Worm (Caenorhabditis elegans) whole organism, L2 larva: ENCODE data around the gene F44B9.10.
A peak's percentile ranks its signal among the peaks of the same experiment; 100 is the strongest.

Experiments used
- F13H6.1 ChIP-seq: sonication (generic microtip); optimal IDR thresholded peaks from 2 replicates; lab custom pipeline; 2016; ENCODE audit warnings: missing genetic modification characterization, missing compliant biosample characterization
- R02D3.7 ChIP-seq: fragments of 150-350 bp; optimal IDR thresholded peaks from 2 replicates; lab custom pipeline; 2014; ENCODE audit warnings: missing biosample characterization, missing genetic modification characterization
- ZK546.5 ChIP-seq: sonication (generic microtip); optimal IDR thresholded peaks from 2 replicates; lab custom pipeline; 2017; ENCODE audit warnings: missing biosample characterization, missing genetic modification characterization
- alr-1 ChIP-seq: fragments of 150-350 bp; optimal IDR thresholded peaks from 2 replicates; lab custom pipeline; 2014; ENCODE audit warnings: missing biosample characterization, missing genetic modification characterization
- aly-2 ChIP-seq: fragments of 150-350 bp; optimal IDR thresholded peaks from 2 replicates; lab custom pipeline; 2014; ENCODE audit warnings: missing biosample characterization, missing genetic modification characterization
- ama-1 ChIP-seq: fragments of 150-350 bp; optimal IDR thresholded peaks from 2 replicates; lab custom pipeline; 2018; ENCODE audit warnings: inconsistent platforms
- ceh-82 ChIP-seq: fragments of 150-350 bp; optimal IDR thresholded peaks from 2 replicates; lab custom pipeline; 2014; ENCODE audit warnings: missing biosample characterization, missing genetic modification characterization
- crh-2 ChIP-seq: sonication (generic microtip); optimal IDR thresholded peaks from 2 replicates; lab custom pipeline; 2017; ENCODE audit warnings: missing biosample characterization, missing genetic modification characterization
- dmd-4 ChIP-seq: sonication (generic microtip); optimal IDR thresholded peaks from 2 replicates; lab custom pipeline; 2017; ENCODE audit warnings: missing biosample characterization, missing genetic modification characterization
- elt-3 ChIP-seq: sonication (generic microtip); optimal IDR thresholded peaks from 2 replicates; lab custom pipeline; 2017; ENCODE audit warnings: missing biosample characterization, missing genetic modification characterization
- fos-1 ChIP-seq: fragments of 150-350 bp; optimal IDR thresholded peaks from 2 replicates; lab custom pipeline; 2014; ENCODE audit warnings: missing biosample characterization, missing genetic modification characterization
- gmeb-1 ChIP-seq: fragments of 150-350 bp; optimal IDR thresholded peaks from 2 replicates; lab custom pipeline; 2014; ENCODE audit warnings: missing biosample characterization, missing genetic modification characterization
- lin-11 ChIP-seq: fragments of 150-350 bp; sonication (generic microtip); optimal IDR thresholded peaks from 2 replicates; lab custom pipeline; 2014; ENCODE audit warnings: missing biosample characterization, missing genetic modification characterization, inconsistent platforms, mixed read lengths
- lin-13 ChIP-seq: fragments of 150-350 bp; optimal IDR thresholded peaks from 2 replicates; lab custom pipeline; 2014; ENCODE audit warnings: missing biosample characterization, missing genetic modification reagents, missing genetic modification characterization
- lin-39 ChIP-seq: fragments of 150-350 bp; optimal IDR thresholded peaks from 2 replicates; lab custom pipeline; 2014; ENCODE audit warnings: missing biosample characterization, missing genetic modification reagents, missing genetic modification characterization
- lsy-2 ChIP-seq, 2 experiments: fragments of 150-350 bp in 1 of 2; sonication (generic microtip) in 1 of 2; optimal IDR thresholded peaks; 2 replicates each; lab custom pipeline; 2014 to 2017; ENCODE audit warnings: missing biosample characterization in 2 of 2, missing genetic modification characterization in 2 of 2
- mab-5 ChIP-seq: fragments of 150-350 bp; optimal IDR thresholded peaks from 2 replicates; lab custom pipeline; 2014; ENCODE audit warnings: missing biosample characterization, missing genetic modification characterization
- mbf-1 ChIP-seq: sonication (generic microtip); optimal IDR thresholded peaks from 2 replicates; lab custom pipeline; 2017; ENCODE audit warnings: missing biosample characterization, missing genetic modification characterization
- mdl-1 ChIP-seq, 2 experiments: fragments of 150-350 bp in 1 of 2; sonication (generic microtip) in 1 of 2; optimal IDR thresholded peaks; 2 replicates each; lab custom pipeline; 2017; ENCODE audit warnings: missing biosample characterization in 2 of 2, missing genetic modification characterization in 2 of 2
- nhr-11 ChIP-seq: fragments of 150-350 bp; optimal IDR thresholded peaks from 2 replicates; lab custom pipeline; 2014; ENCODE audit warnings: missing biosample characterization, missing genetic modification characterization
- nhr-12 ChIP-seq: fragments of 150-350 bp; optimal IDR thresholded peaks from 2 replicates; lab custom pipeline; 2014; ENCODE audit warnings: missing biosample characterization, missing genetic modification characterization
- nhr-129 ChIP-seq: fragments of 150-350 bp; optimal IDR thresholded peaks from 2 replicates; lab custom pipeline; 2014; ENCODE audit warnings: missing biosample characterization, missing genetic modification characterization
- nhr-23 ChIP-seq: fragments of 150-350 bp; optimal IDR thresholded peaks from 2 replicates; lab custom pipeline; 2014; ENCODE audit warnings: missing biosample characterization, missing genetic modification reagents, missing genetic modification characterization
- nhr-237 ChIP-seq: fragments of 150-350 bp; optimal IDR thresholded peaks from 2 replicates; lab custom pipeline; 2014; ENCODE audit warnings: missing biosample characterization, missing genetic modification characterization
- nhr-25 ChIP-seq: fragments of 150-350 bp; sonication (generic microtip); optimal IDR thresholded peaks from 3 replicates; lab custom pipeline; 2014; ENCODE audit warnings: missing biosample characterization, missing genetic modification characterization
- nhr-77 ChIP-seq: fragments of 150-350 bp; optimal IDR thresholded peaks from 2 replicates; lab custom pipeline; 2014; ENCODE audit warnings: missing biosample characterization, missing genetic modification characterization
- peb-1 ChIP-seq: fragments of 150-350 bp; optimal IDR thresholded peaks from 2 replicates; lab custom pipeline; 2014; ENCODE audit warnings: missing biosample characterization, missing genetic modification characterization
- skn-1 ChIP-seq: sonication (generic microtip); optimal IDR thresholded peaks from 2 replicates; lab custom pipeline; 2017; ENCODE audit warnings: missing biosample characterization, missing genetic modification characterization
- sma-9 ChIP-seq, 2 experiments: fragments of 150-350 bp in 1 of 2; sonication (generic microtip) in 1 of 2; optimal IDR thresholded peaks; 2 replicates each; lab custom pipeline; 2014 to 2016; ENCODE audit warnings: missing genetic modification characterization in 2 of 2, mild to moderate bottlenecking in 1 of 2, missing biosample characterization in 1 of 2, missing compliant biosample characterization in 1 of 2, missing genetic modification reagents in 1 of 2, moderate library complexity in 1 of 2
- snpc-4 ChIP-seq: fragments of 150-350 bp; optimal IDR thresholded peaks from 2 replicates; lab custom pipeline; 2014; ENCODE audit warnings: missing biosample characterization, missing genetic modification characterization
- unc-55 ChIP-seq: fragments of 150-350 bp; sonication (generic microtip); optimal IDR thresholded peaks from 3 replicates; lab custom pipeline; 2014; ENCODE audit warnings: missing biosample characterization, missing genetic modification reagents, missing genetic modification characterization
- unc-62 ChIP-seq: fragments of 150-350 bp; optimal IDR thresholded peaks from 2 replicates; lab custom pipeline; 2014; ENCODE audit warnings: missing biosample characterization, missing genetic modification reagents, missing genetic modification characterization
- zag-1 ChIP-seq: fragments of 150-350 bp; optimal IDR thresholded peaks from 2 replicates; lab custom pipeline; 2014; ENCODE audit warnings: missing biosample characterization, missing genetic modification characterization
- ztf-1 ChIP-seq: fragments of 200-800 bp; sonication (Bioruptor generic); conservative IDR thresholded peaks from 2 replicates; pipeline ENCODE4 v1.3.6; 2022; ENCODE audit warnings: missing genetic modification characterization, missing compliant biosample characterization
- ztf-11 ChIP-seq: sonication (generic microtip); optimal IDR thresholded peaks from 2 replicates; lab custom pipeline; 2017; ENCODE audit warnings: missing biosample characterization, missing genetic modification characterization
- ztf-4 ChIP-seq: fragments of 150-350 bp; optimal IDR thresholded peaks from 2 replicates; lab custom pipeline; 2014; ENCODE audit warnings: missing biosample characterization, missing genetic modification characterization

F44B9.10 gene

ce11 chrIII:8050944-8051343, 17.5 kb upstream of the F44B9.10 start, which contains the start of gene K12H4.7:
TSS of gene K12H4.7 (minus strand) at chrIII:8051081.
- no peak for TF ChIP-seq nhr-129 (tag; lab: Kevin White, UChicago)
- peak; percentile 26 for TF ChIP-seq skn-1
- TF ChIP-seq ztf-4 (tag; lab: Kevin White, UChicago): no peak
- TF ChIP-seq crh-2: peak; percentile 63
- no peak for TF ChIP-seq alr-1 (tag; lab: Kevin White, UChicago)
- TF ChIP-seq ztf-1 (GFP tag; lab: Robert Waterston, UW): no peak
- TF ChIP-seq sma-9 (GFP tag; optimal IDR thresholded peaks at IDR 0.05; lab: Kevin White, UChicago): peak; percentile 1
- no peak for TF ChIP-seq sma-9 (tag; optimal IDR thresholded peaks at IDR 0.05; lab: Kevin White, UChicago)
- peak; percentile 93 for TF ChIP-seq fos-1 (tag; lab: Kevin White, UChicago)

- TF ChIP-seq crh-2 (no peak), nhr-237 (no peak), ceh-82 (no peak), ZK546.5 (no peak), F13H6.1 (tag; lab: Kevin White, UChicago) (no peak), ztf-1 (GFP tag; lab: Robert Waterston, UW) (no peak), R02D3.7 (no peak), aly-2 (tag; lab: Kevin White, UChicago) (no peak), ama-1 (lab: Kevin White, UChicago) (no peak), dmd-4 (tag; lab: Kevin White, UChicago) (no peak), nhr-23 (tag; lab: Kevin White, UChicago) (no peak), mbf-1 (tag; lab: Kevin White, UChicago) (no peak), skn-1 (no peak)
Observed at ce11 chrIII:8047412-8047811, 14.0 kb upstream of the F44B9.10 start, which contains the start of gene K12H4.2. TSS of gene K12H4.2 (plus strand) at chrIII:8047712.

ce11 chrIII:8045734-8046133, 12.3 kb upstream of the F44B9.10 start, which contains the start of gene K12H4.3:
TSS of gene K12H4.3 (plus strand) at chrIII:8046034.
- TF ChIP-seq lsy-2 (tag; optimal IDR thresholded peaks at IDR 0.05; lab: Kevin White, UChicago) (no peak), lin-11 (no peak), nhr-77 (no peak), nhr-12 (tag; lab: Kevin White, UChicago) (no peak), F13H6.1 (tag; lab: Kevin White, UChicago) (no peak), unc-62 (GFP tag; lab: Kevin White, UChicago) (no peak), peb-1 (tag; lab: Kevin White, UChicago) (no peak), gmeb-1 (tag; lab: Kevin White, UChicago) (no peak), nhr-11 (tag; lab: Kevin White, UChicago) (no peak), nhr-23 (tag; lab: Kevin White, UChicago) (no peak), ztf-4 (tag; lab: Kevin White, UChicago) (no peak), snpc-4 (tag; lab: Kevin White, UChicago) (no peak), mbf-1 (tag; lab: Kevin White, UChicago) (no peak), fos-1 (tag; lab: Kevin White, UChicago) (no peak), ztf-1 (GFP tag; lab: Robert Waterston, UW) (no peak), ztf-11 (tag; lab: Kevin White, UChicago) (no peak), unc-55 (GFP tag; lab: Kevin White, UChicago) (no peak)

ce11 chrIII:8044717-8045116, 11.3 kb upstream of the F44B9.10 start, which contains the start of gene spcs-3:
TSS of gene spcs-3 (plus strand) at chrIII:8045017.
- TF ChIP-seq unc-62 (GFP tag; lab: Kevin White, UChicago): no peak
- no peak for TF ChIP-seq fos-1 (tag; lab: Kevin White, UChicago)
- no peak for TF ChIP-seq aly-2 (tag; lab: Kevin White, UChicago)
- TF ChIP-seq F13H6.1 (tag; lab: Kevin White, UChicago): no peak
- TF ChIP-seq lin-39 (tag; lab: Kevin White, UChicago): no peak
- TF ChIP-seq R02D3.7: no peak
- no peak for TF ChIP-seq nhr-23 (tag; lab: Kevin White, UChicago)
- TF ChIP-seq ceh-82: no peak
- no peak for TF ChIP-seq nhr-129 (tag; lab: Kevin White, UChicago)
- TF ChIP-seq nhr-12 (tag; lab: Kevin White, UChicago): no peak
- no peak for TF ChIP-seq ZK546.5
- TF ChIP-seq lin-13: no peak
- TF ChIP-seq mdl-1 (tag; optimal IDR thresholded peaks at IDR 0.05; lab: Kevin White, UChicago): no peak
- no peak for TF ChIP-seq ztf-1 (GFP tag; lab: Robert Waterston, UW)

ce11 chrIII:8044187-8044586, 10.8 kb upstream of the F44B9.10 start, which contains the start of gene K12H4.5:
TSS of gene K12H4.5 (plus strand) at chrIII:8044487.
- TF ChIP-seq zag-1 (tag; lab: Kevin White, UChicago) (no peak), snpc-4 (tag; lab: Kevin White, UChicago) (no peak), nhr-25 (tag; lab: Kevin White, UChicago) (no peak), elt-3 (no peak), R02D3.7 (no peak), mab-5 (tag; lab: Kevin White, UChicago) (no peak)
